Fruit fly (Drosophila melanogaster): ENCODE data around the gene bel.

bel gene

DNA sequence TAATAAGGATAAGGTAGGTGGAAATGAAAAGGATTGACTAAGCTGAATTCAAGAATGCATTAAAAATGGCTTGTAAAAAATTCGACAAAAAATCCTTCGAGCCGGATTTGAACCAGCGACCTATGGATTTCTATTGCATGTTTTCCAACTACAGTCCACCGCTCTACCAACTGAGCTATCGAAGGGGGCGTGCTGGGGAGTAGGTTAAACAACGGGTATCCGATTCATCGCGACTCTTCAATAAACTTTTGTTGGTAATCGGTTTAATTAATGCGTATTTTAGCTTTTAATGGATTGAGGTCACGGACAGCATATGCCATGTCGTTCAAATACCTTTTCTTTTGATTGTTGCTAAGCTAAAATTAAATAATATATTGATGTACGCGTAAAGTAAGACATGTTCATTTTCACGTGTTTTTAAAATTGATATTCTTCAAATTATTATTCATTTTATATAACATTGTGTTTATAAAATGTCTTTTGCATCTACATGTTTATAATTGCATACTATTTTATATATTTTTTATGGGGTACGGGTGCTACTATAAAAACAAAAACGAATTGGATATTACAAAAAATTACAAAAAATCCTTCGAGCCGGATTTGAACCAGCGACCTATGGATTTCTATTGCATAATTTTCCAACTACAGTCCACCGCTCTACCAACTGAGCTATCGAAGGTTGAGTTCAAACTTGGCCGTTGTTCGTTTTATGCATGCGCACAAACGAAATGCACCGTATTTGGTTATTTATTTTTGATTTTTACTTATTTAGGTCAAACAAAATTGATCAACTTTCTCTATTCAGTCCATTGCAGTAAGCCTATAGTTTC lies 7.7 kb upstream of the bel start:
- no peak for TF ChIP-seq ovo (GFP tag; optimal IDR thresholded peaks at IDR 0.05)
- no peak for TF ChIP-seq CG33017 (tag; optimal IDR thresholded peaks at IDR 0.05)
- TF ChIP-seq CG7045 (GFP tag; optimal IDR thresholded peaks at IDR 0.05): no peak
- TF ChIP-seq Crg-1 (GFP tag; optimal IDR thresholded peaks at IDR 0.05): no peak
- TF ChIP-seq CG12768 (GFP tag; optimal IDR thresholded peaks at IDR 0.05): peak; percentile 5
- no peak for TF ChIP-seq CG5204 (GFP tag; optimal IDR thresholded peaks at IDR 0.05)
- TF ChIP-seq bab1 (GFP tag; optimal IDR thresholded peaks at IDR 0.05): no peak
- no peak for TF ChIP-seq CG11617 (GFP tag; optimal IDR thresholded peaks at IDR 0.05)
- peak; percentile 76 for TF ChIP-seq kay (GFP tag; ENCODE audit: borderline replicate concordance)
- no peak for TF ChIP-seq CG14711 (tag; optimal IDR thresholded peaks at IDR 0.05)

dm6 chr3R:8667568-8667967 lies 7.0 kb upstream of the bel start, which contains the start of gene CG8036:
Gene CG8036 (plus strand): TSS chr3R:8667868.
- TF ChIP-seq Clk (GFP tag; optimal IDR thresholded peaks at IDR 0.05) (no peak), Crg-1 (GFP tag; optimal IDR thresholded peaks at IDR 0.05) (no peak), CG12768 (GFP tag; optimal IDR thresholded peaks at IDR 0.05) (no peak), CG5204 (GFP tag; optimal IDR thresholded peaks at IDR 0.05) (no peak), CG1620 (GFP tag; optimal IDR thresholded peaks at IDR 0.05) (no peak), cic (GFP tag; optimal IDR thresholded peaks at IDR 0.05) (no peak), CG11617 (GFP tag; optimal IDR thresholded peaks at IDR 0.05) (no peak), Hr96 (GFP tag; optimal IDR thresholded peaks at IDR 0.05) (no peak), bab1 (GFP tag; optimal IDR thresholded peaks at IDR 0.05) (no peak), Mnt (GFP tag; optimal IDR thresholded peaks at IDR 0.05) (no peak), CG7045 (GFP tag; optimal IDR thresholded peaks at IDR 0.05) (no peak), CG33017 (tag; optimal IDR thresholded peaks at IDR 0.05) (no peak), CG7101 (tag; optimal IDR thresholded peaks at IDR 0.05) (no peak), ovo (GFP tag; optimal IDR thresholded peaks at IDR 0.05) (no peak), kay (GFP tag; ENCODE audit: borderline replicate concordance) (no peak), CG14711 (tag; optimal IDR thresholded peaks at IDR 0.05) (no peak), pad (GFP tag; optimal IDR thresholded peaks at IDR 0.05) (no peak)

DNA sequence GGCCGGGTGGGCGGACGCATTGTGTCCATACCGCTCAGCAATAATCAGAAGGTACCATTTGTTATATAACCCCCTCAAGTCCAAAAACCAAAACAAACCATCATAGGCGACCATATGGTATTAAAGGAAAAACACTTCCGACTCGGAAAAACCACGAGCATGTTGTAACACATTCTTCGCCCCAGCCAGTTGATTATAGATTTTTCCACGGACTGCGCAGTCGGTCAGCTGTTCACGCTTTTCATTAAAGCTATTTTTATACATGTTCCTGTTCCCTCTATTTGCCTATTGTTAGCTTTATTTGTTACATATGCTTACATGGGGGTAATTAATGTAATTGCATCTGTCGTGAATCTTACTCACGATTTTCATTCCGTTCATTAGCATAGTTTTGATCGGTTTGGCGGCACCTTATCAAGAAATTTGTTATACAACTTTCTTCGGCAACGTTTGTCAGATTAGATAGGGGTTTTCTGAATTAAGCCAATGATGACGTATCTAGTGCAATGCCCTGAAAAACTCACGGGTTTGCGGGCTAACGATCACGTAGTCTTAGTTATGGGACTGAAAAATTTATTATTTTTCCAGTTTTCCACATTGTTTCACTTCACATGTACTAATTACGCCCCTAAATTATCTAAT lies 4.3 kb upstream of the bel start:
- TF ChIP-seq CG1620 (GFP tag; optimal IDR thresholded peaks at IDR 0.05) (no peak), kay (GFP tag; ENCODE audit: borderline replicate concordance) (no peak), Clk (GFP tag; optimal IDR thresholded peaks at IDR 0.05) (no peak), CG11617 (GFP tag; optimal IDR thresholded peaks at IDR 0.05) (no peak), Crg-1 (GFP tag; optimal IDR thresholded peaks at IDR 0.05) (no peak), cnc (optimal IDR thresholded peaks at IDR 0.05) (no peak), CG12768 (GFP tag; optimal IDR thresholded peaks at IDR 0.05) (no peak), Hr96 (GFP tag; optimal IDR thresholded peaks at IDR 0.05) (no peak), pad (GFP tag; optimal IDR thresholded peaks at IDR 0.05) (no peak), CG33017 (tag; optimal IDR thresholded peaks at IDR 0.05) (no peak), CG7045 (GFP tag; optimal IDR thresholded peaks at IDR 0.05) (no peak), CG5204 (GFP tag; optimal IDR thresholded peaks at IDR 0.05) (no peak), tj (GFP tag; optimal IDR thresholded peaks at IDR 0.05) (no peak), CG14711 (tag; optimal IDR thresholded peaks at IDR 0.05) (no peak), ovo (GFP tag; optimal IDR thresholded peaks at IDR 0.05) (no peak), bab1 (GFP tag; optimal IDR thresholded peaks at IDR 0.05) (no peak), Mnt (GFP tag; optimal IDR thresholded peaks at IDR 0.05) (no peak), CG7101 (tag; optimal IDR thresholded peaks at IDR 0.05) (no peak)

dm6 chr3R:8663668-8664283 lies 3.2 kb upstream of the bel start, which contains the start of gene CG8032:
Gene CG8032 (plus strand): TSS chr3R:8664115.
- TF ChIP-seq CG1620 (GFP tag; optimal IDR thresholded peaks at IDR 0.05): peak; percentile 69
- peak; percentile 67 for TF ChIP-seq CG11617 (GFP tag; optimal IDR thresholded peaks at IDR 0.05)
- peak; percentile 48 for TF ChIP-seq ovo (GFP tag; optimal IDR thresholded peaks at IDR 0.05)
- peak; percentile 12 for TF ChIP-seq bab1 (GFP tag; optimal IDR thresholded peaks at IDR 0.05)
- TF ChIP-seq Crg-1 (GFP tag; optimal IDR thresholded peaks at IDR 0.05): peak; percentile 59
- peak; percentile 65 for TF ChIP-seq CG7101 (tag; optimal IDR thresholded peaks at IDR 0.05)
- no peak for TF ChIP-seq CG33017 (tag; optimal IDR thresholded peaks at IDR 0.05)
- peak; percentile 58 for TF ChIP-seq Mnt (GFP tag; optimal IDR thresholded peaks at IDR 0.05)
- TF ChIP-seq CG7045 (GFP tag; optimal IDR thresholded peaks at IDR 0.05): peak; percentile 47
- peak; percentile 44 for TF ChIP-seq pad (GFP tag; optimal IDR thresholded peaks at IDR 0.05)
- TF ChIP-seq cnc (optimal IDR thresholded peaks at IDR 0.05): no peak
- no peak for TF ChIP-seq Clk (GFP tag; optimal IDR thresholded peaks at IDR 0.05)
- TF ChIP-seq Hr96 (GFP tag; optimal IDR thresholded peaks at IDR 0.05): peak; percentile 70
- peak; percentile 45 for TF ChIP-seq cic (GFP tag; optimal IDR thresholded peaks at IDR 0.05)
- peak; percentile 96 for TF ChIP-seq kay (GFP tag; ENCODE audit: borderline replicate concordance)
- peak; percentile 25 for TF ChIP-seq CG12768 (GFP tag; optimal IDR thresholded peaks at IDR 0.05)
- TF ChIP-seq tj (GFP tag; optimal IDR thresholded peaks at IDR 0.05): peak; percentile 25
- TF ChIP-seq CG14711 (tag; optimal IDR thresholded peaks at IDR 0.05): peak; percentile 53
- no peak for TF ChIP-seq CG5204 (GFP tag; optimal IDR thresholded peaks at IDR 0.05)
- TF ChIP-seq toe (GFP tag; optimal IDR thresholded peaks at IDR 0.05): peak; percentile 63

Measured in whole organism, adult.